Fruit fly (Drosophila melanogaster) whole organism, prepupa: ENCODE measurements around the gene CG12121.
A peak's percentile ranks its signal among the peaks of the same experiment; 100 is the strongest.

Source experiments
- CG10631 ChIP-seq: fragments of 200-800 bp; sonication (Bioruptor generic); optimal IDR thresholded peaks from 2 replicates; lab custom pipeline; 2016; ENCODE audit warnings: missing biosample characterization, missing genetic modification characterization
- CG10669 ChIP-seq: fragments of 200-800 bp; sonication (Bioruptor generic); optimal IDR thresholded peaks from 3 replicates; lab custom pipeline; 2018; ENCODE audit warnings: missing biosample characterization, mild to moderate bottlenecking, missing genetic modification characterization, moderate library complexity
- CG11294 ChIP-seq: fragments of 200-800 bp; sonication (Bioruptor generic); IDR thresholded peaks from 2 replicates; pipeline ENCODE4 v1.3.6; 2022; ENCODE audit warnings: missing biosample characterization, missing genetic modification characterization
- CG11762 ChIP-seq: fragments of 200-800 bp; sonication (Bioruptor generic); optimal IDR thresholded peaks from 3 replicates; lab custom pipeline; 2016; ENCODE audit warnings: missing biosample characterization, missing genetic modification characterization; ENCODE audit not compliant: insufficient read depth
- CG11902 ChIP-seq: fragments of 200-800 bp; sonication (Bioruptor generic); optimal IDR thresholded peaks from 3 replicates; lab custom pipeline; 2016; ENCODE audit warnings: missing biosample characterization, missing genetic modification characterization
- CG15336 ChIP-seq: fragments of 200-800 bp; sonication (Bioruptor generic); IDR thresholded peaks from 2 replicates; pipeline ENCODE4 v1.3.6; 2022; ENCODE audit warnings: missing biosample characterization, missing genetic modification characterization
- CG1621 ChIP-seq: fragments of 200-800 bp; sonication (Bioruptor generic); optimal IDR thresholded peaks from 3 replicates; lab custom pipeline; 2018; ENCODE audit warnings: missing biosample characterization, mild to moderate bottlenecking, missing genetic modification characterization
- CG31627 ChIP-seq: fragments of 200-800 bp; sonication (Bioruptor generic); optimal IDR thresholded peaks from 3 replicates; lab custom pipeline; 2016; ENCODE audit warnings: missing biosample characterization, missing genetic modification characterization
- CG32006 ChIP-seq: fragments of 200-800 bp; sonication (Bioruptor generic); optimal IDR thresholded peaks from 3 replicates; lab custom pipeline; 2017; ENCODE audit warnings: missing biosample characterization, mild to moderate bottlenecking, missing genetic modification characterization
- CG3919 ChIP-seq: fragments of 200-800 bp; sonication (Bioruptor generic); optimal IDR thresholded peaks from 3 replicates; lab custom pipeline; 2016; ENCODE audit warnings: missing biosample characterization, missing genetic modification characterization
- CG4318 ChIP-seq: fragments of 200-800 bp; sonication (Bioruptor generic); optimal IDR thresholded peaks from 3 replicates; lab custom pipeline; 2017; ENCODE audit warnings: missing biosample characterization, mild to moderate bottlenecking, missing genetic modification characterization
- CG6163 ChIP-seq: fragments of 200-800 bp; sonication (Bioruptor generic); IDR thresholded peaks from 3 replicates; pipeline ENCODE4 v1.3.6; 2022; ENCODE audit warnings: missing biosample characterization, missing genetic modification characterization
- CG6792 ChIP-seq: fragments of 200-800 bp; sonication (Bioruptor generic); optimal IDR thresholded peaks from 3 replicates; lab custom pipeline; 2016; ENCODE audit warnings: missing biosample characterization, missing genetic modification characterization
- CG6854 ChIP-seq: fragments of 200-800 bp; sonication (Bioruptor generic); optimal IDR thresholded peaks from 2 replicates; lab custom pipeline; 2017; ENCODE audit warnings: missing biosample characterization, mild to moderate bottlenecking, missing genetic modification characterization
- CG7368 ChIP-seq: fragments of 200-800 bp; sonication (Bioruptor generic); optimal IDR thresholded peaks from 3 replicates; lab custom pipeline; 2016; ENCODE audit warnings: missing biosample characterization, missing genetic modification characterization
- CG8119 ChIP-seq: fragments of 200-800 bp; sonication (Bioruptor generic); IDR thresholded peaks from 3 replicates; pipeline ENCODE4 v1.3.6; 2022; ENCODE audit warnings: missing biosample characterization, missing genetic modification characterization
- CG8632 ChIP-seq: fragments of 200-800 bp; sonication (Bioruptor generic); optimal IDR thresholded peaks from 3 replicates; lab custom pipeline; 2016; ENCODE audit warnings: missing biosample characterization, missing genetic modification characterization
- CG9139 ChIP-seq: fragments of 200-800 bp; sonication (Bioruptor generic); optimal IDR thresholded peaks from 3 replicates; lab custom pipeline; 2017; ENCODE audit warnings: missing biosample characterization, mild to moderate bottlenecking, missing genetic modification characterization
- Eip75B ChIP-seq: fragments of 200-800 bp; sonication (Bioruptor generic); optimal IDR thresholded peaks from 3 replicates; lab custom pipeline; 2016; ENCODE audit warnings: missing biosample characterization, missing genetic modification characterization
- Eip78C ChIP-seq: fragments of 200-800 bp; sonication (Bioruptor generic); peaks from one replicate; lab custom pipeline; 2016; ENCODE audit warnings: missing biosample characterization, missing genetic modification characterization
- Eip93F ChIP-seq: fragments of 200-800 bp; sonication (Bioruptor generic); optimal IDR thresholded peaks from 2 replicates; lab custom pipeline; 2016; ENCODE audit warnings: missing biosample characterization, mild to moderate bottlenecking, missing genetic modification characterization
- Ets21C ChIP-seq: fragments of 200-800 bp; sonication (Bioruptor generic); optimal IDR thresholded peaks from 3 replicates; lab custom pipeline; 2016; ENCODE audit warnings: missing biosample characterization, missing genetic modification characterization
- Ets96B ChIP-seq: fragments of 200-800 bp; optimal IDR thresholded peaks from 2 replicates; lab custom pipeline; 2019; ENCODE audit warnings: missing biosample characterization, mild to moderate bottlenecking, missing genetic modification characterization, moderate library complexity
- Met ChIP-seq: fragments of 200-800 bp; sonication (Bioruptor generic); optimal IDR thresholded peaks from 3 replicates; lab custom pipeline; 2016; ENCODE audit warnings: missing biosample characterization, missing genetic modification characterization
- OdsH ChIP-seq: fragments of 200-800 bp; sonication (Bioruptor generic); optimal IDR thresholded peaks from 3 replicates; lab custom pipeline; 2016; ENCODE audit warnings: missing biosample characterization, missing genetic modification characterization
- Sox102F ChIP-seq: fragments of 200-800 bp; sonication (Bioruptor generic); optimal IDR thresholded peaks from 2 replicates; lab custom pipeline; 2016; ENCODE audit warnings: missing biosample characterization, mild to moderate bottlenecking, missing genetic modification characterization
- cyc ChIP-seq: fragments of 200-800 bp; sonication (Bioruptor generic); optimal IDR thresholded peaks from 3 replicates; lab custom pipeline; 2016; ENCODE audit warnings: missing biosample characterization, missing genetic modification characterization
- dac ChIP-seq: fragments of 200-800 bp; sonication (Bioruptor generic); optimal IDR thresholded peaks from 2 replicates; lab custom pipeline; 2017; ENCODE audit warnings: missing biosample characterization, mild to moderate bottlenecking, missing genetic modification characterization
- dsx ChIP-seq: fragments of 200-800 bp; optimal IDR thresholded peaks from 3 replicates; lab custom pipeline; 2019; ENCODE audit warnings: missing biosample characterization, mild to moderate bottlenecking, missing genetic modification characterization, moderate library complexity; ENCODE audit not compliant: poor library complexity, severe bottlenecking
- fd59A ChIP-seq: fragments of 200-800 bp; sonication (Bioruptor generic); optimal IDR thresholded peaks from 2 replicates; lab custom pipeline; 2017; ENCODE audit warnings: missing biosample characterization, mild to moderate bottlenecking, missing genetic modification characterization, missing genetic modification reagents
- fd85E ChIP-seq: fragments of 200-800 bp; sonication (Bioruptor generic); optimal IDR thresholded peaks from 3 replicates; lab custom pipeline; 2016; ENCODE audit warnings: missing biosample characterization, missing genetic modification characterization
- lz ChIP-seq: fragments of 200-800 bp; sonication (Bioruptor generic); optimal IDR thresholded peaks from 3 replicates; lab custom pipeline; 2016; ENCODE audit warnings: missing biosample characterization, missing genetic modification characterization
- net ChIP-seq: fragments of 200-800 bp; sonication (Bioruptor generic); optimal IDR thresholded peaks from 3 replicates; lab custom pipeline; 2016; ENCODE audit warnings: missing biosample characterization, missing genetic modification characterization
- pdm3 ChIP-seq: fragments of 200-800 bp; sonication (Bioruptor generic); optimal IDR thresholded peaks from 3 replicates; lab custom pipeline; 2016; ENCODE audit warnings: missing biosample characterization, missing genetic modification characterization
- spab ChIP-seq: fragments of 200-800 bp; sonication (Bioruptor generic); optimal IDR thresholded peaks from 2 replicates; lab custom pipeline; 2017; ENCODE audit warnings: missing biosample characterization, mild to moderate bottlenecking, missing genetic modification characterization, missing genetic modification reagents
- vri ChIP-seq: fragments of 200-800 bp; sonication (Bioruptor generic); optimal IDR thresholded peaks from 3 replicates; lab custom pipeline; 2016; ENCODE audit warnings: missing biosample characterization, mild to moderate bottlenecking, missing genetic modification characterization

CG12121 gene

DNA sequence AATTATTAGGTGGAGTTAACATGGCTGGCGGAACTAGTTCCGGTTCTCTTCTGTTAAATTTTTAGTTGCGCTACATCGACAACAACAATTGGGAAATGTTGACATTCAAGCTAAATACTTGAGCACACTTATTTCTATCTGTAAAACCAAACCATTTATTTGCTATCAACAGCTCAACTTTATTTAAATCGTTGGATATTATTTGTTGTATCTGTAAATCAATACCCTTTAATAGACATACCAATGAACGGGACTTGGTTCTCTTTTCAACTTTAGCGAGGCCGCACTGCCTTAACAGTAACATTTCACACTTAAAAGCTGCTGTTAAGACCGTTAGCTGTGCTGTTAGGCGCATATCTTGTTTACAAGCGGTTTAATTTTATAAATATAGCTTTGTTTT is 38.6 kb downstream of the CG12121 start, which contains the start of gene CG12106 (continued):
- TF ChIP-seq CG3919 (GFP tag; lab: Kevin White, UChicago), result no peak
- TF ChIP-seq CG11902, result peak; percentile 7
- TF ChIP-seq dsx (GFP tag; lab: Kevin White, UChicago), result no peak
- TF ChIP-seq net, result no peak
- no peak for TF ChIP-seq Sox102F (GFP tag; lab: Kevin White, UChicago)
- peak; percentile 17 for TF ChIP-seq CG10631 (GFP tag; lab: Kevin White, UChicago)
- TF ChIP-seq fd85E (GFP tag; lab: Kevin White, UChicago), result no peak
- peak; percentile 37 for TF ChIP-seq CG4318 (GFP tag; lab: Kevin White, UChicago)
- TF ChIP-seq CG9139 (GFP tag; lab: Kevin White, UChicago), result no peak
- TF ChIP-seq CG10669, result peak; percentile 53
- TF ChIP-seq CG32006 (GFP tag; lab: Kevin White, UChicago), result no peak
- TF ChIP-seq vri (GFP tag; lab: Kevin White, UChicago), result no peak
- TF ChIP-seq cyc (GFP tag; lab: Kevin White, UChicago), result peak; percentile 65
- peak; percentile 21 for TF ChIP-seq CG11762 (GFP tag; lab: Kevin White, UChicago)
- peak; percentile 42 for TF ChIP-seq Eip75B (GFP tag; lab: Kevin White, UChicago)
- peak; percentile 60 for TF ChIP-seq OdsH (GFP tag; lab: Kevin White, UChicago)
- TF ChIP-seq CG8632 (GFP tag; lab: Kevin White, UChicago), result no peak
- no peak for TF ChIP-seq Eip93F (GFP tag; lab: Kevin White, UChicago)
- peak; percentile 52 for TF ChIP-seq Met (GFP tag; lab: Kevin White, UChicago)
- peak; percentile 65 for TF ChIP-seq CG31627 (GFP tag; lab: Kevin White, UChicago)
- peak; percentile 31 for TF ChIP-seq CG1621
- TF ChIP-seq CG6163, result no peak
- TF ChIP-seq lz (GFP tag; lab: Kevin White, UChicago), result peak; percentile 63
- peak; percentile 47 for TF ChIP-seq Ets21C (GFP tag; lab: Kevin White, UChicago)
- peak; percentile 62 for TF ChIP-seq pdm3 (GFP tag; lab: Kevin White, UChicago)
- peak; percentile 87 for TF ChIP-seq Eip78C (GFP tag; lab: Kevin White, UChicago)
- TF ChIP-seq spab (GFP tag; lab: Kevin White, UChicago), result no peak
- peak; percentile 52 for TF ChIP-seq CG15336
- no peak for TF ChIP-seq CG8119 (GFP tag; lab: Robert Waterston, UW)
- TF ChIP-seq Ets96B (tag; lab: Kevin White, UChicago), result no peak

DNA sequence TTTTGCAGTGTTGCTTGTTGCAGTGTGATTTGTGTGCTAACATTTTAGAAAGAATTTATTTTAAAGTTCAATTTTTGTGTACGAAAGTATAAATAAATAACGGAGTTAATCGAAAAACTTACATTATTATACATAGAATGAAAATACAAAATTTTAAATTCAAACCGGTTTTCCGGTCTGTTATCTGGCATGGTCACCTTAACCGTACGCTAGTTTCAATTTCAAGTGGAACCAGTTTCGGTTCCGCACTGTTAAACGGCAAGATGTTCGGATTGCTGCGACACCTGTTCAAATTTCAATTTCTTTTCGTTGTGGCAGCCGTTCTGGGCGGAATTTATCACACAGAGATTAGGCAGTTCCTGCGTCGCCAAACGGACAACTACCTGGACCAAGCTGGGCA is 39.7 kb downstream of the CG12121 start, which contains the start of gene CG12056:
Gene CG12056 (plus strand): TSS at position 241 of the 400 bp plus-strand sequence.
- TF ChIP-seq CG7368 (GFP tag; lab: Kevin White, UChicago) (no peak), CG8119 (GFP tag; lab: Robert Waterston, UW) (no peak), Eip78C (GFP tag; lab: Kevin White, UChicago) (peak; percentile 9), fd85E (GFP tag; lab: Kevin White, UChicago) (no peak)

DNA sequence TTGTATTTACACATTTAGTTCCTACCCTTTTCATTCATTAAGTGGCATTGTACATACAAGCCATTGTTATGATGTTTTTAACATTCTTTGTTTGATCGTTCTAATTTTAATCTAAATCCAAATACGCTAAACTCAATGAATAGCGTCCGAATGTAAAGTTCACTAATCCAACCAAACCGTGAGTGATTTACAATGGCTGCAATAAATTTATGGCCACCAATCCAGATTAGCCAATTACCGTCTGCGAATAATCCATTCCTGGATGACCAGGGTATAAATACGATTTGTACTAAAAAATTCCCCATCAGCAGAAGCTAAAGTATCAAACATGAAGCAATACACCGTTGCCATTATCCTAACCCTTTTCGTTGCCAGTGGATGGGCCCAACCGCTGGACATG is 40.8 kb downstream of the CG12121 start, which contains the start of gene CG12057:
Gene CG12057 (plus strand): TSS at position 301 of the 400 bp plus-strand sequence.
- TF ChIP-seq fd59A (GFP tag; lab: Kevin White, UChicago) (no peak), Ets21C (GFP tag; lab: Kevin White, UChicago) (no peak), CG15336 (no peak), CG8632 (GFP tag; lab: Kevin White, UChicago) (no peak), CG10631 (GFP tag; lab: Kevin White, UChicago) (no peak), CG7368 (GFP tag; lab: Kevin White, UChicago) (no peak), dac (GFP tag; lab: Kevin White, UChicago) (no peak), CG6792 (GFP tag; lab: Kevin White, UChicago) (no peak), CG4318 (GFP tag; lab: Kevin White, UChicago) (no peak), cyc (GFP tag; lab: Kevin White, UChicago) (no peak), pdm3 (GFP tag; lab: Kevin White, UChicago) (no peak), CG11294 (GFP tag; lab: Robert Waterston, UW) (no peak), CG6854 (GFP tag; lab: Kevin White, UChicago) (no peak), Eip78C (GFP tag; lab: Kevin White, UChicago) (no peak)
